Worm (Caenorhabditis elegans) whole organism, L3 larva: ENCODE results near the gene srv-31.
"Not testable (repeated sequence)": the region's sequence is repeated elsewhere in the genome, so short reads cannot be mapped to it uniquely, and the experiment has no call there.

ENCODE experiments used
- R02D3.7 ChIP-seq: fragments of 150-350 bp; optimal IDR thresholded peaks from 2 replicates; lab custom pipeline; 2014; ENCODE audit warnings: missing biosample characterization, missing genetic modification characterization
- ZK546.5 ChIP-seq: sonication (generic microtip); optimal IDR thresholded peaks from 2 replicates; lab custom pipeline; 2017; ENCODE audit warnings: missing biosample characterization, missing genetic modification characterization
- aly-2 ChIP-seq: fragments of 150-350 bp; optimal IDR thresholded peaks from 2 replicates; lab custom pipeline; 2014; ENCODE audit warnings: missing biosample characterization, missing genetic modification characterization
- ama-1 ChIP-seq: fragments of 150-350 bp; optimal IDR thresholded peaks from 2 replicates; lab custom pipeline; 2018
- ceh-16 ChIP-seq: sonication (generic microtip); optimal IDR thresholded peaks from 2 replicates; lab custom pipeline; 2017; ENCODE audit warnings: missing biosample characterization, missing genetic modification characterization
- ceh-82 ChIP-seq: fragments of 150-350 bp; optimal IDR thresholded peaks from 2 replicates; lab custom pipeline; 2014; ENCODE audit warnings: missing biosample characterization, missing genetic modification characterization
- ceh-9 ChIP-seq: sonication (generic microtip); optimal IDR thresholded peaks from 2 replicates; lab custom pipeline; 2018; ENCODE audit warnings: missing biosample characterization, missing genetic modification characterization
- egl-5 ChIP-seq: fragments of 150-350 bp; optimal IDR thresholded peaks from 2 replicates; lab custom pipeline; 2017; ENCODE audit warnings: missing biosample characterization, missing genetic modification reagents, missing genetic modification characterization, inconsistent platforms
- elt-2 ChIP-seq: sonication (generic microtip); optimal IDR thresholded peaks from 2 replicates; lab custom pipeline; 2016; ENCODE audit warnings: missing genetic modification reagents, mild to moderate bottlenecking, missing genetic modification characterization, missing compliant biosample characterization
- elt-3 ChIP-seq, 3 experiments: fragments of 150-350 bp in 1 of 3; sonication (generic microtip) in 2 of 3; optimal IDR thresholded peaks; 2 replicates in 2 of 3; 4 replicates in 1 of 3; lab custom pipeline; 2014 to 2017; ENCODE audit warnings: missing biosample characterization in 3 of 3, missing genetic modification characterization in 3 of 3
- eor-1 ChIP-seq, 2 experiments: fragments of 150-350 bp; optimal IDR thresholded peaks; 2 replicates each; lab custom pipeline; 2014 to 2018; ENCODE audit warnings: missing biosample characterization in 2 of 2, missing genetic modification characterization in 2 of 2
- fkh-2 ChIP-seq: fragments of 150-350 bp; optimal IDR thresholded peaks from 2 replicates; lab custom pipeline; 2014; ENCODE audit warnings: missing biosample characterization, missing genetic modification reagents, missing genetic modification characterization
- fos-1 ChIP-seq: fragments of 150-350 bp; optimal IDR thresholded peaks from 2 replicates; lab custom pipeline; 2014; ENCODE audit warnings: missing biosample characterization, missing genetic modification characterization
- hmg-11 ChIP-seq: sonication (generic microtip); optimal IDR thresholded peaks from 2 replicates; lab custom pipeline; 2016; ENCODE audit warnings: missing genetic modification characterization, missing compliant biosample characterization
- jun-1 ChIP-seq: fragments of 150-350 bp; optimal IDR thresholded peaks from 2 replicates; lab custom pipeline; 2014; ENCODE audit warnings: missing biosample characterization, missing genetic modification reagents, missing genetic modification characterization
- lin-15B ChIP-seq: fragments of 150-350 bp; optimal IDR thresholded peaks from 2 replicates; lab custom pipeline; 2014; ENCODE audit warnings: missing biosample characterization, missing genetic modification characterization
- lin-39 ChIP-seq: fragments of 150-350 bp; optimal IDR thresholded peaks from 2 replicates; lab custom pipeline; 2018; ENCODE audit warnings: missing biosample characterization, missing genetic modification reagents, missing genetic modification characterization
- lsy-12 ChIP-seq: sonication (generic microtip); optimal IDR thresholded peaks from 2 replicates; lab custom pipeline; 2016; ENCODE audit warnings: mild to moderate bottlenecking, missing genetic modification characterization, missing compliant biosample characterization
- mml-1 ChIP-seq: fragments of 150-350 bp; sonication (generic microtip); optimal IDR thresholded peaks from 3 replicates; lab custom pipeline; 2014; ENCODE audit warnings: missing biosample characterization, missing genetic modification characterization
- nhr-11 ChIP-seq: fragments of 150-350 bp; optimal IDR thresholded peaks from 2 replicates; lab custom pipeline; 2014; ENCODE audit warnings: missing biosample characterization, missing genetic modification characterization
- nhr-12 ChIP-seq: fragments of 150-350 bp; optimal IDR thresholded peaks from 2 replicates; lab custom pipeline; 2014; ENCODE audit warnings: missing biosample characterization, missing genetic modification characterization
- nhr-25 ChIP-seq: sonication (generic microtip); optimal IDR thresholded peaks from 2 replicates; lab custom pipeline; 2017; ENCODE audit warnings: missing biosample characterization, missing genetic modification characterization
- nhr-28 ChIP-seq: fragments of 150-350 bp; optimal IDR thresholded peaks from 2 replicates; lab custom pipeline; 2014; ENCODE audit warnings: missing biosample characterization, missing genetic modification characterization
- nhr-43 ChIP-seq: sonication (generic microtip); optimal IDR thresholded peaks from 2 replicates; lab custom pipeline; 2016; ENCODE audit warnings: mild to moderate bottlenecking, missing genetic modification characterization, missing compliant biosample characterization; ENCODE audit not compliant: poor library complexity, severe bottlenecking
- nhr-77 ChIP-seq: fragments of 150-350 bp; optimal IDR thresholded peaks from 2 replicates; lab custom pipeline; 2014; ENCODE audit warnings: missing biosample characterization, missing genetic modification characterization
- pha-4 ChIP-seq: fragments of 150-350 bp; optimal IDR thresholded peaks from 2 replicates; lab custom pipeline; 2014; ENCODE audit warnings: missing biosample characterization, missing genetic modification reagents, missing genetic modification characterization
- sea-2 ChIP-seq: fragments of 150-350 bp; sonication (generic microtip); optimal IDR thresholded peaks from 4 replicates; lab custom pipeline; 2014; ENCODE audit warnings: missing biosample characterization, missing genetic modification reagents, missing genetic modification characterization
- skn-1 ChIP-seq: fragments of 150-350 bp; optimal IDR thresholded peaks from 2 replicates; lab custom pipeline; 2014; ENCODE audit warnings: missing biosample characterization, missing genetic modification characterization
- tbx-2 ChIP-seq: sonication (generic microtip); optimal IDR thresholded peaks from 2 replicates; lab custom pipeline; 2016; ENCODE audit warnings: mild to moderate bottlenecking, missing genetic modification characterization, missing compliant biosample characterization
- unc-39 ChIP-seq: sonication (generic microtip); optimal IDR thresholded peaks from 4 replicates; lab custom pipeline; 2017; ENCODE audit warnings: missing biosample characterization, missing genetic modification characterization
- unc-62 ChIP-seq: fragments of 150-350 bp; sonication (generic microtip); optimal IDR thresholded peaks from 4 replicates; lab custom pipeline; 2014; ENCODE audit warnings: missing biosample characterization, missing genetic modification reagents, missing genetic modification characterization
- ztf-11 ChIP-seq: fragments of 150-350 bp; optimal IDR thresholded peaks from 2 replicates; lab custom pipeline; 2014; ENCODE audit warnings: missing biosample characterization, missing genetic modification characterization
- ztf-4 ChIP-seq: fragments of 150-350 bp; optimal IDR thresholded peaks from 2 replicates; lab custom pipeline; 2014; ENCODE audit warnings: missing biosample characterization, missing genetic modification characterization

srv-31 gene

ce11 chrIV:6271923-6272322 is at the start of gene srv-31:
srv-31 (minus strand) TSS chrIV:6272023.
- TF ChIP-seq elt-2 (tag; lab: Kevin White, UChicago) (no peak), nhr-11 (tag; lab: Kevin White, UChicago) (no peak), ztf-4 (tag; lab: Kevin White, UChicago) (no peak), pha-4 (tag; lab: Kevin White, UChicago) (no peak), ceh-16 (tag; lab: Kevin White, UChicago) (no peak), mml-1 (no peak), fkh-2 (tag; lab: Kevin White, UChicago) (no peak), unc-39 (tag; lab: Kevin White, UChicago) (no peak), lin-15B (tag; lab: Kevin White, UChicago) (no peak), egl-5 (tag; lab: Kevin White, UChicago) (no peak), elt-3 (tag; optimal IDR thresholded peaks at IDR 0.05; lab: Kevin White, UChicago) (no peak), skn-1 (no peak), ama-1 (no peak)

ce11 chrIV:6317357-6317756 is 45.5 kb upstream of the srv-31 start, which contains the start of gene Y73B6BL.12:
Y73B6BL.12 (minus strand) TSS chrIV:6317457.
- TF ChIP-seq nhr-12 (tag; lab: Kevin White, UChicago); fkh-2 (tag; lab: Kevin White, UChicago); ztf-11: not testable (repeated sequence)

- TF ChIP-seq skn-1 (no peak), tbx-2 (tag; lab: Kevin White, UChicago) (no peak), aly-2 (tag; lab: Kevin White, UChicago) (no peak), R02D3.7 (tag; lab: Kevin White, UChicago) (no peak), sea-2 (GFP tag; lab: Kevin White, UChicago) (no peak), nhr-25 (no peak), lsy-12 (tag; lab: Kevin White, UChicago) (no peak), fos-1 (tag; lab: Kevin White, UChicago) (no peak)
These were observed 35.6 kb upstream of the srv-31 start, which contains the start of gene csp-2 for ce11 chrIV:6307439-6307838. csp-2 (plus strand) TSS chrIV:6307739.

- no peak for TF ChIP-seq ZK546.5 (tag; lab: Kevin White, UChicago)
- no peak for TF ChIP-seq jun-1 (tag; lab: Kevin White, UChicago)
- no peak for TF ChIP-seq fos-1 (tag; lab: Kevin White, UChicago)
- no peak for TF ChIP-seq tbx-2 (tag; lab: Kevin White, UChicago)
- no peak for TF ChIP-seq ceh-16 (tag; lab: Kevin White, UChicago)
- TF ChIP-seq nhr-28 (tag; lab: Kevin White, UChicago), result no peak
- no peak for TF ChIP-seq ztf-4 (tag; lab: Kevin White, UChicago)
- TF ChIP-seq lin-15B (tag; lab: Kevin White, UChicago), result no peak
- no peak for TF ChIP-seq unc-62 (GFP tag; lab: Kevin White, UChicago)
- TF ChIP-seq egl-5 (tag; lab: Kevin White, UChicago), result no peak
- TF ChIP-seq, all 47 proteins: peak for 0
These were observed 31.8 kb upstream of the srv-31 start, which contains the start of gene srv-25 for ce11 chrIV:6303642-6304041. srv-25 (minus strand) TSS chrIV:6303742.

- TF ChIP-seq mml-1, result no peak
- no peak for TF ChIP-seq ceh-82 (tag; lab: Kevin White, UChicago)
- TF ChIP-seq lin-39, result no peak
- TF ChIP-seq aly-2 (tag; lab: Kevin White, UChicago), result no peak
- TF ChIP-seq fos-1 (tag; lab: Kevin White, UChicago), result no peak
- TF ChIP-seq lsy-12 (tag; lab: Kevin White, UChicago), result no peak
- TF ChIP-seq nhr-12 (tag; lab: Kevin White, UChicago), result no peak
- TF ChIP-seq nhr-77 (tag; lab: Kevin White, UChicago), result no peak
- no peak for TF ChIP-seq ceh-9 (tag; lab: Kevin White, UChicago)
- TF ChIP-seq skn-1, result no peak
- no peak for TF ChIP-seq R02D3.7 (tag; lab: Kevin White, UChicago)
- TF ChIP-seq unc-39 (tag; lab: Kevin White, UChicago), result no peak
- TF ChIP-seq nhr-25, result no peak
- TF ChIP-seq eor-1 (tag; optimal IDR thresholded peaks at IDR 0.05; lab: Kevin White, UChicago), result no peak
- TF ChIP-seq unc-62 (GFP tag; lab: Kevin White, UChicago), result no peak
- TF ChIP-seq nhr-43 (tag; lab: Kevin White, UChicago), result no peak
- TF ChIP-seq elt-3 (tag; optimal IDR thresholded peaks at IDR 0.05; lab: Kevin White, UChicago), result no peak
- no peak for TF ChIP-seq nhr-11 (tag; lab: Kevin White, UChicago)
- TF ChIP-seq hmg-11, result no peak
These were observed 29.9 kb upstream of the srv-31 start, which contains the start of gene srv-26 for ce11 chrIV:6301764-6302163. srv-26 (minus strand) TSS chrIV:6301864.
